Fruit fly (Drosophila melanogaster): ENCODE results near the gene Nlp.

The Nlp gene

dm6 chr3R:30021559-30022451, 17.2 kb downstream of the Nlp start, which contains the start of gene Mgat2 (continued):
- TF ChIP-seq Dip3 (GFP tag; optimal IDR thresholded peaks at IDR 0.05): no peak
- peak; percentile 11 for TF ChIP-seq CG13624 (GFP tag; optimal IDR thresholded peaks at IDR 0.05)
- TF ChIP-seq B-H1 (GFP tag; IDR thresholded peaks at IDR 0.05): no peak
- TF ChIP-seq shn (GFP tag; optimal IDR thresholded peaks at IDR 0.05): no peak
- TF ChIP-seq Lim3 (GFP tag; IDR thresholded peaks at IDR 0.05): no peak
- no peak for TF ChIP-seq CG4404 (GFP tag; IDR thresholded peaks at IDR 0.05)
- TF ChIP-seq CG1602 (GFP tag; optimal IDR thresholded peaks at IDR 0.05): no peak
- TF ChIP-seq Sox102F (GFP tag; optimal IDR thresholded peaks at IDR 0.05): no peak
- no peak for TF ChIP-seq ERR (GFP tag; optimal IDR thresholded peaks at IDR 0.05)
- no peak for TF ChIP-seq prd (optimal IDR thresholded peaks at IDR 0.05)
- TF ChIP-seq prd (GFP tag; IDR thresholded peaks at IDR 0.05): no peak
- TF ChIP-seq sug (tag; optimal IDR thresholded peaks at IDR 0.05): peak; percentile 55
- TF ChIP-seq ind (GFP tag; optimal IDR thresholded peaks at IDR 0.05): no peak
- TF ChIP-seq kni (GFP tag; optimal IDR thresholded peaks at IDR 0.05): peak; percentile 90
- TF ChIP-seq CG6854 (GFP tag; optimal IDR thresholded peaks at IDR 0.05): peak; percentile 66
- no peak for TF ChIP-seq CG15696 (tag; optimal IDR thresholded peaks at IDR 0.05)
- TF ChIP-seq CG3838 (GFP tag; optimal IDR thresholded peaks at IDR 0.05): no peak
- TF ChIP-seq abd-A (tag; optimal IDR thresholded peaks at IDR 0.05): peak; percentile 96
- TF ChIP-seq tll (GFP tag; optimal IDR thresholded peaks at IDR 0.05): peak in 1 of 2 experiments; percentile 45
- peak; percentile 45 to 61 for TF ChIP-seq Trl (optimal IDR thresholded peaks at IDR 0.05)
- TF ChIP-seq Trl (GFP tag; optimal IDR thresholded peaks at IDR 0.05): peak; percentile 30
- no peak for TF ChIP-seq insv (GFP tag; optimal IDR thresholded peaks at IDR 0.05)
- peak; percentile 37; the same call in 1 of the 2 replicates for TF ChIP-seq sob (GFP tag; IDR thresholded peaks at IDR 0.05)
- peak; percentile 44 for TF ChIP-seq Xrp1 (GFP tag; IDR thresholded peaks at IDR 0.05)
- TF ChIP-seq CG7271 (tag; optimal IDR thresholded peaks at IDR 0.05): peak; percentile 13
- TF ChIP-seq CG17186 (GFP tag; optimal IDR thresholded peaks at IDR 0.05): peak; percentile 24
- TF ChIP-seq pita (GFP tag; optimal IDR thresholded peaks at IDR 0.05): no peak
- no peak for TF ChIP-seq tx (GFP tag; optimal IDR thresholded peaks at IDR 0.05)
- peak; percentile 93 for TF ChIP-seq z (GFP tag; IDR thresholded peaks at IDR 0.05)
- TF ChIP-seq luna (GFP tag; optimal IDR thresholded peaks at IDR 0.05): no peak
- TF ChIP-seq CG18011 (GFP tag; optimal IDR thresholded peaks at IDR 0.05): no peak
- peak; percentile 46 for TF ChIP-seq Drgx (GFP tag; IDR thresholded peaks at IDR 0.05)
- peak; percentile 97 for TF ChIP-seq chinmo (GFP tag; IDR thresholded peaks at IDR 0.05; ENCODE audit: partially characterized antibody)
- peak; percentile 16 for TF ChIP-seq CG11723 (GFP tag; optimal IDR thresholded peaks at IDR 0.05)
- no peak for TF ChIP-seq toy (GFP tag; IDR thresholded peaks at IDR 0.05)
- no peak for TF ChIP-seq CG31388 (GFP tag; optimal IDR thresholded peaks at IDR 0.05)
- no peak for TF ChIP-seq Poxn (GFP tag; IDR thresholded peaks at IDR 0.05)
- TF ChIP-seq crol (GFP tag; IDR thresholded peaks at IDR 0.05): no peak
- TF ChIP-seq Chrac-16 (GFP tag; optimal IDR thresholded peaks at IDR 0.05): no peak
- no peak for TF ChIP-seq NC2α (GFP tag; optimal IDR thresholded peaks at IDR 0.05)
- no peak for TF ChIP-seq Hmx (GFP tag; optimal IDR thresholded peaks at IDR 0.05)
- TF ChIP-seq Kr (GFP tag; optimal IDR thresholded peaks at IDR 0.05): no peak
- 0 out of 2 replicates have a peak, but pooled peaks have one; percentile 20 for TF ChIP-seq Rx (GFP tag; IDR thresholded peaks at IDR 0.05)
- no peak for TF ChIP-seq jumu (GFP tag; optimal IDR thresholded peaks at IDR 0.05)
- TF ChIP-seq fru (optimal IDR thresholded peaks at IDR 0.05): no peak
- no peak for TF ChIP-seq klu (GFP tag; IDR thresholded peaks at IDR 0.05)
- TF ChIP-seq CG3281 (GFP tag; optimal IDR thresholded peaks at IDR 0.05): no peak
- TF ChIP-seq CG9215 (GFP tag; IDR thresholded peaks at IDR 0.05): no peak
- TF ChIP-seq ro (GFP tag; IDR thresholded peaks at IDR 0.05): no peak
- no peak for TF ChIP-seq CG12104 (GFP tag; optimal IDR thresholded peaks at IDR 0.05)
- TF ChIP-seq Deaf1 (tag; optimal IDR thresholded peaks at IDR 0.05): peak; percentile 81

Measured in whole organism, embryonic.